Worm (Caenorhabditis elegans): Measurements from ENCODE around the gene ftt-2.

The ftt-2 gene

ce11 chrX:11607500-11607823, 2.2 kb upstream of the ftt-2 start (continued):
- TF ChIP-seq ztf-1 (GFP tag; conservative IDR thresholded peaks at IDR 0.05), result no peak

ce11 chrX:11606815-11607499, 1.7 kb upstream of the ftt-2 start:
- TF ChIP-seq nhr-77 (tag; optimal IDR thresholded peaks at IDR 0.05) (no peak), lsy-2 (tag; optimal IDR thresholded peaks at IDR 0.05) (peak in 1 of 2 experiments; percentile 34), nhr-21 (tag; optimal IDR thresholded peaks at IDR 0.05) (peak; percentile 19), sma-9 (GFP tag; optimal IDR thresholded peaks at IDR 0.05) (peak; percentile 27), sma-9 (tag; optimal IDR thresholded peaks at IDR 0.05) (no peak), nhr-23 (tag; optimal IDR thresholded peaks at IDR 0.05) (no peak), lin-39 (tag; optimal IDR thresholded peaks at IDR 0.05) (no peak), ceh-16 (tag; optimal IDR thresholded peaks at IDR 0.05) (peak; percentile 39), egl-27 (tag; optimal IDR thresholded peaks at IDR 0.05) (peak; percentile 16)

ce11 chrX:11605766-11606490, 709 bp upstream of the ftt-2 start:
- TF ChIP-seq nhr-6 (tag; optimal IDR thresholded peaks at IDR 0.05) (peak; percentile 62), lin-13 (GFP tag; optimal IDR thresholded peaks at IDR 0.05) (peak; percentile 81), dmd-4 (tag; optimal IDR thresholded peaks at IDR 0.05) (no peak), unc-39 (tag; optimal IDR thresholded peaks at IDR 0.05) (no peak), gmeb-1 (tag; optimal IDR thresholded peaks at IDR 0.05) (peak; percentile 83), peb-1 (tag; optimal IDR thresholded peaks at IDR 0.05) (no peak), fos-1 (tag; optimal IDR thresholded peaks at IDR 0.05) (peak; percentile 67), R02D3.7 (tag; optimal IDR thresholded peaks at IDR 0.05) (no peak), sma-9 (GFP tag; optimal IDR thresholded peaks at IDR 0.05) (peak; percentile 76), sma-9 (tag; optimal IDR thresholded peaks at IDR 0.05) (no peak), ztf-11 (tag; optimal IDR thresholded peaks at IDR 0.05) (peak; percentile 75), crh-2 (tag; optimal IDR thresholded peaks at IDR 0.05) (peak; percentile 69), mab-5 (tag; optimal IDR thresholded peaks at IDR 0.05) (peak; percentile 69), nhr-237 (tag; optimal IDR thresholded peaks at IDR 0.05) (peak; percentile 76), mdl-1 (tag; optimal IDR thresholded peaks at IDR 0.05) (peak; percentile 58 to 78), blmp-1 (tag; optimal IDR thresholded peaks at IDR 0.05; ENCODE audit: insufficient read depth) (peak; percentile 71), nhr-12 (tag; optimal IDR thresholded peaks at IDR 0.05) (no peak), nhr-129 (tag; optimal IDR thresholded peaks at IDR 0.05) (peak; percentile 77), sma-3 (GFP tag; optimal IDR thresholded peaks at IDR 0.05) (peak; percentile 98), snpc-4 (tag; optimal IDR thresholded peaks at IDR 0.05) (no peak), skn-1 (tag; optimal IDR thresholded peaks at IDR 0.05) (peak; percentile 64), nhr-21 (tag; optimal IDR thresholded peaks at IDR 0.05) (peak; percentile 80), unc-62 (GFP tag; optimal IDR thresholded peaks at IDR 0.05) (peak; percentile 21), ceh-82 (tag; optimal IDR thresholded peaks at IDR 0.05) (peak; percentile 11), egl-27 (tag; optimal IDR thresholded peaks at IDR 0.05) (peak; percentile 43), ceh-16 (tag; optimal IDR thresholded peaks at IDR 0.05) (peak; percentile 74), ztf-1 (GFP tag; conservative IDR thresholded peaks at IDR 0.05) (0 out of 2 replicates have a peak, but pooled peaks have one; percentile 91), nhr-23 (tag; optimal IDR thresholded peaks at IDR 0.05) (no peak), ama-1 (optimal IDR thresholded peaks at IDR 0.05) (no peak), mbf-1 (tag; optimal IDR thresholded peaks at IDR 0.05) (no peak), sem-4 (tag; optimal IDR thresholded peaks at IDR 0.05) (peak; percentile 84), nhr-10 (tag; optimal IDR thresholded peaks at IDR 0.05) (peak; percentile 79), elt-3 (tag; optimal IDR thresholded peaks at IDR 0.05) (no peak), ZK546.5 (tag; optimal IDR thresholded peaks at IDR 0.05) (peak; percentile 66), F13H6.1 (tag; optimal IDR thresholded peaks at IDR 0.05) (peak; percentile 98), nhr-25 (tag; optimal IDR thresholded peaks at IDR 0.05) (peak; percentile 97), nhr-11 (tag; optimal IDR thresholded peaks at IDR 0.05) (peak; percentile 89), ztf-4 (tag; optimal IDR thresholded peaks at IDR 0.05) (peak; percentile 83), zag-1 (tag; optimal IDR thresholded peaks at IDR 0.05) (peak; percentile 44), C34F6.9 (tag; optimal IDR thresholded peaks at IDR 0.05) (peak; percentile 75), lin-11 (tag; optimal IDR thresholded peaks at IDR 0.05) (peak; percentile 47), elt-1 (tag; optimal IDR thresholded peaks at IDR 0.05) (no peak), aly-2 (tag; optimal IDR thresholded peaks at IDR 0.05) (no peak), lsy-2 (tag; optimal IDR thresholded peaks at IDR 0.05) (peak; percentile 79 to 85), Y55F3AM.14 (GFP tag; optimal IDR thresholded peaks at IDR 0.05) (peak; percentile 98), alr-1 (tag; optimal IDR thresholded peaks at IDR 0.05) (no peak)
